Fruit fly (Drosophila melanogaster) whole organism: Measurements from ENCODE around the gene CG15506.

ENCODE experiments used
- CG8478 ChIP-seq: fragments of >200 bp; optimal IDR thresholded peaks from 2 replicates; lab custom pipeline; 2018; ENCODE audit warnings: inconsistent platforms
- Dll ChIP-seq: fragments of >200 bp; optimal IDR thresholded peaks from 2 replicates; lab custom pipeline; 2017
- EcR ChIP-seq, 2 experiments: fragments of >200 bp; optimal IDR thresholded peaks; 2 replicates each; lab custom pipeline; 2017; ENCODE audit warnings: missing biosample characterization in 2 of 2, missing genetic modification characterization in 2 of 2, missing genetic modification reagents in 2 of 2
- pan ChIP-seq: fragments of >200 bp; optimal IDR thresholded peaks from 2 replicates; lab custom pipeline; 2017
- psq ChIP-seq: fragments of >200 bp; optimal IDR thresholded peaks from 2 replicates; lab custom pipeline; 2017
- usp ChIP-seq: fragments of >200 bp; optimal IDR thresholded peaks from 2 replicates; lab custom pipeline; 2017; ENCODE audit warnings: missing biosample characterization, missing genetic modification characterization, mixed read lengths

DNA sequence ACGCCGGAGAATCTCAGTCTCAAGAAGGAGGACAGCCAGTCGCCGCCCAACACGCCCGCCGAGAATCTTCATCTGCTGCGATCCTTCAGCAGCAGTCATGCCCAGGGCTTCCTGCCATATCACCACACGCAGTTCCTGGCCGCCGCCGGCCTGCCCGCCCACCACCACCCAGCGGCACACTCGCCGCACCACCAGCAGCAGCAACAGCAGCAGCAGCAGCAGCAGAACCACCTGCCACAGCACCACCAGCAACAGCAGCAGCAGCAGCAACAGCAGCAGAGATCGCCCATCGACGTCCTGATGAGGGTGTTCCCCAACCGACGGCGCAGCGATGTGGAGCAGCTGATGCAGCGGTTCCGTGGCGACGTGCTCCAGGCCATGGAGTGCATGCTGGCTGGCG lies 22.7 kb upstream of the CG15506 start:
- TF ChIP-seq CG8478 (no peak), pan (lab: Kevin White, UChicago) (no peak), psq (no peak), Dll (lab: Kevin White, UChicago) (no peak), usp (no peak), EcR (GFP tag; optimal IDR thresholded peaks at IDR 0.05; lab: Kevin White, UChicago) (no peak)
